Worm (Caenorhabditis elegans): ENCODE data around the gene gon-1.

The gon-1 gene

ce11 chrIV:9963945-9964344 lies 10.7 kb upstream of the gon-1 start, which contains the start of gene T13H10.2:
T13H10.2 (plus strand) TSS chrIV:9964245.
- TF ChIP-seq ztf-18 (tag; optimal IDR thresholded peaks at IDR 0.05), result no peak
- TF ChIP-seq ztf-28 (GFP tag; IDR thresholded peaks at IDR 0.05), result no peak
- no peak for TF ChIP-seq hmg-20 (GFP tag; IDR thresholded peaks at IDR 0.05)
- TF ChIP-seq Y53G8AR.9 (GFP tag; conservative IDR thresholded peaks at IDR 0.05), result no peak
- no peak for TF ChIP-seq ccch-3 (GFP tag; optimal IDR thresholded peaks at IDR 0.05)
- TF ChIP-seq zim-3 (tag; optimal IDR thresholded peaks at IDR 0.05), result no peak
- TF ChIP-seq attf-3 (GFP tag; conservative IDR thresholded peaks at IDR 0.05), result no peak
- no peak for TF ChIP-seq lin-26 (GFP tag; IDR thresholded peaks at IDR 0.05)
- no peak for TF ChIP-seq ztf-3 (GFP tag; optimal IDR thresholded peaks at IDR 0.05)
- no peak for TF ChIP-seq sptf-2 (GFP tag; optimal IDR thresholded peaks at IDR 0.05)
- TF ChIP-seq cebp-1 (GFP tag; IDR thresholded peaks at IDR 0.05), result no peak
- TF ChIP-seq cebp-1 (tag; optimal IDR thresholded peaks at IDR 0.05), result no peak
- no peak for TF ChIP-seq tbx-9 (tag; optimal IDR thresholded peaks at IDR 0.05; ENCODE audit: borderline replicate concordance)
- TF ChIP-seq efl-1 (GFP tag; optimal IDR thresholded peaks at IDR 0.05), result no peak

- TF ChIP-seq lin-40 (tag; optimal IDR thresholded peaks at IDR 0.05), result no peak
- TF ChIP-seq F57A8.1 (GFP tag; optimal IDR thresholded peaks at IDR 0.05), result no peak
- TF ChIP-seq ztf-25 (GFP tag; IDR thresholded peaks at IDR 0.05), result no peak
- TF ChIP-seq nfyb-1 (GFP tag; IDR thresholded peaks at IDR 0.05), result no peak
- TF ChIP-seq lin-35 (GFP tag; optimal IDR thresholded peaks at IDR 0.05), result no peak
- TF ChIP-seq hsf-1 (GFP tag; IDR thresholded peaks at IDR 0.05), result no peak
- no peak for TF ChIP-seq D2030.7 (GFP tag; IDR thresholded peaks at IDR 0.05)
- no peak for TF ChIP-seq mes-4 (tag; optimal IDR thresholded peaks at IDR 0.05)
- TF ChIP-seq ztf-26 (tag; optimal IDR thresholded peaks at IDR 0.05), result no peak
- TF ChIP-seq snpc-3.4 (tag; optimal IDR thresholded peaks at IDR 0.05), result no peak
- no peak for TF ChIP-seq lag-1 (GFP tag; IDR thresholded peaks at IDR 0.05)
- no peak for TF ChIP-seq egl-44 (GFP tag; IDR thresholded peaks at IDR 0.05)
- no peak for TF ChIP-seq B0019.2 (GFP tag; conservative IDR thresholded peaks at IDR 0.05)
- TF ChIP-seq Y67H2A.10 (GFP tag; conservative IDR thresholded peaks at IDR 0.05), result no peak
- no peak for TF ChIP-seq ets-4 (GFP tag; optimal IDR thresholded peaks at IDR 0.05)
- no peak for TF ChIP-seq snpc-1.3 (tag; optimal IDR thresholded peaks at IDR 0.05; ENCODE audit: insufficient read depth)
- TF ChIP-seq lsy-27 (tag; optimal IDR thresholded peaks at IDR 0.05; ENCODE audit: borderline replicate concordance, insufficient read depth), result no peak
- no peak for TF ChIP-seq atf-7 (tag; optimal IDR thresholded peaks at IDR 0.05)
- no peak for TF ChIP-seq lin-26 (GFP tag; IDR thresholded peaks at IDR 0.05)
Measured at ce11 chrIV:9948035-9948434, 5.2 kb downstream of the gon-1 start.

ce11 chrIV:9944279-9944678 lies 9.0 kb downstream of the gon-1 start:
- TF ChIP-seq rcor-1 (GFP tag; IDR thresholded peaks at IDR 0.05) (no peak), F33H1.4 (GFP tag; IDR thresholded peaks at IDR 0.05) (no peak), cebp-1 (GFP tag; IDR thresholded peaks at IDR 0.05) (no peak), cebp-1 (tag; optimal IDR thresholded peaks at IDR 0.05) (no peak), B0336.3 (GFP tag; IDR thresholded peaks at IDR 0.05) (no peak), cebp-2 (GFP tag; IDR thresholded peaks at IDR 0.05) (no peak), ccch-3 (GFP tag; optimal IDR thresholded peaks at IDR 0.05) (no peak), lin-40 (tag; optimal IDR thresholded peaks at IDR 0.05) (no peak), let-526 (GFP tag; IDR thresholded peaks at IDR 0.05) (no peak), nhr-179 (tag; optimal IDR thresholded peaks at IDR 0.05) (no peak), sea-2 (GFP tag; IDR thresholded peaks at IDR 0.05) (no peak), ceh-58 (GFP tag; IDR thresholded peaks at IDR 0.05) (no peak), lir-1 (GFP tag; conservative IDR thresholded peaks at IDR 0.05) (no peak), somi-1 (GFP tag; optimal IDR thresholded peaks at IDR 0.05) (no peak), rec-8 (tag; optimal IDR thresholded peaks at IDR 0.05) (no peak), T26A5.8 (tag; optimal IDR thresholded peaks at IDR 0.05) (no peak), chd-7 (tag; optimal IDR thresholded peaks at IDR 0.05) (no peak), mcd-1 (GFP tag; IDR thresholded peaks at IDR 0.05) (no peak), hsf-1 (GFP tag; IDR thresholded peaks at IDR 0.05) (no peak), lin-35 (GFP tag; optimal IDR thresholded peaks at IDR 0.05) (no peak)
